Worm (Caenorhabditis elegans): Measurements from ENCODE around the gene mars-1.

Gene mars-1

DNA sequence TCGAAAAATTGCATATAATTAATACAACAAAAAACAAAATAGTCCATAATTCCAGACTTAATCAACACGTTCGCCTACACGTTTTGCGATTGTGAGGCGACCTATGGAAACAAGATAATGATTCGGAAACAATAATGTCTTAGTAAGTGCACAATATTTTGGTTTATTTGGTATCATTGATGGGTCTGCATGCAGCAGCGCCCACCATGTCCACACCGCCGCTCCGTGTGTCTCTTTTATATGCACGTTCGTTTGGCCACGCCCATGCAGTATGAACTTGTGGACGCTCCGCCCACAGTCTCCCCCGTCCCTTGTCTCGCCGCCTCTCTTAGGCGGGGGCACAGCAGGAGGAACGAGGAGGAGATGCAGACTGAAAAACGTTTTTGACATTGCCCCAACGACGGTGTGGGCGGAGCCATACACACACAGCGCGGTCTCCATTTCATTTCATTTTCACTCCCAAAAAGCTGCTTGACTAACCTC, 41.1 kb downstream of the mars-1 start, which contains the start of gene mig-38 (continued):
- TF ChIP-seq lsy-2 (tag; optimal IDR thresholded peaks at IDR 0.05) (peak in 1 of 2 experiments; percentile 50), lin-15B (tag; optimal IDR thresholded peaks at IDR 0.05) (no peak), ama-1 (optimal IDR thresholded peaks at IDR 0.05) (peak; percentile 94), gei-8 (GFP tag; optimal IDR thresholded peaks at IDR 0.05) (no peak), madf-9 (GFP tag; conservative IDR thresholded peaks at IDR 0.05) (no peak), mdl-1 (tag; optimal IDR thresholded peaks at IDR 0.05) (peak; percentile 68 to 71), nhr-10 (tag; optimal IDR thresholded peaks at IDR 0.05) (no peak), aly-2 (tag; optimal IDR thresholded peaks at IDR 0.05) (no peak), T26A8.4 (GFP tag; IDR thresholded peaks at IDR 0.05) (no peak), lin-38 (GFP tag; IDR thresholded peaks at IDR 0.05) (peak; percentile 7; the same call in 1 of the 2 replicates), F37D6.2 (tag; optimal IDR thresholded peaks at IDR 0.05) (no peak), ztf-11 (tag; optimal IDR thresholded peaks at IDR 0.05) (no peak), mep-1 (tag; optimal IDR thresholded peaks at IDR 0.05) (peak; percentile 50), Y105C5A.15 (GFP tag; IDR thresholded peaks at IDR 0.05) (0 out of 2 replicates have a peak, but pooled peaks have one; percentile 63), ceh-62 (tag; optimal IDR thresholded peaks at IDR 0.05) (no peak), mes-2 (tag; optimal IDR thresholded peaks at IDR 0.05; ENCODE audit: poor library complexity, severe bottlenecking) (peak; percentile 47), ceh-28 (tag; optimal IDR thresholded peaks at IDR 0.05) (no peak), lim-7 (GFP tag; IDR thresholded peaks at IDR 0.05) (no peak), ctbp-1 (GFP tag; IDR thresholded peaks at IDR 0.05) (peak; percentile 12; the same call in 1 of the 2 replicates), daf-16 (GFP tag; optimal IDR thresholded peaks at IDR 0.05) (peak; percentile 1 to 18), daf-16 (tag; optimal IDR thresholded peaks at IDR 0.05) (peak; percentile 55), hmg-1.1 (GFP tag; IDR thresholded peaks at IDR 0.05) (peak; percentile 67), lin-1 (GFP tag; IDR thresholded peaks at IDR 0.05) (no peak), snpc-1.2 (GFP tag; IDR thresholded peaks at IDR 0.05) (no peak), mxl-2 (GFP tag; conservative IDR thresholded peaks at IDR 0.05) (no peak), nhr-77 (tag; optimal IDR thresholded peaks at IDR 0.05) (peak; percentile 48), unc-130 (GFP tag; optimal IDR thresholded peaks at IDR 0.05) (no peak), dmd-6 (GFP tag; IDR thresholded peaks at IDR 0.05) (peak; percentile 39), dmd-8 (GFP tag; IDR thresholded peaks at IDR 0.05) (no peak; the same call in 1 of the 2 replicates), arid-1 (GFP tag; conservative IDR thresholded peaks at IDR 0.05) (peak; percentile 45), attf-4 (tag; optimal IDR thresholded peaks at IDR 0.05) (no peak), lin-13 (GFP tag; optimal IDR thresholded peaks at IDR 0.05) (peak; percentile 20), cey-2 (tag; optimal IDR thresholded peaks at IDR 0.05; ENCODE audit: borderline replicate concordance, insufficient read depth) (no peak), R02D3.7 (tag; optimal IDR thresholded peaks at IDR 0.05) (no peak), rbr-2 (tag; optimal IDR thresholded peaks at IDR 0.05) (peak; percentile 50), egl-27 (tag; optimal IDR thresholded peaks at IDR 0.05) (no peak), D1046.2 (GFP tag; IDR thresholded peaks at IDR 0.05) (0 out of 2 replicates have a peak, but pooled peaks have one; percentile 48), sdz-12 (GFP tag; optimal IDR thresholded peaks at IDR 0.05) (peak; percentile 65), duxl-1 (tag; optimal IDR thresholded peaks at IDR 0.05; ENCODE audit: poor library complexity) (no peak), hlh-11 (tag; optimal IDR thresholded peaks at IDR 0.05) (peak; percentile 81), lir-3 (tag; optimal IDR thresholded peaks at IDR 0.05) (peak; percentile 1)

Data from whole organism, L4 larva.